Fruit fly (Drosophila melanogaster) whole organism, embryonic: ENCODE results near the gene TwdlV.
A peak's percentile ranks its signal among the peaks of the same experiment; 100 is the strongest.

Source experiments
- Awh ChIP-seq: fragments of 200-800 bp; sonication (Bioruptor generic); IDR thresholded peaks from 2 replicates; pipeline ENCODE4, ENCODE4 v1.3.6; 2022; ENCODE audit warnings: missing biosample characterization, missing genetic modification characterization
- C15 ChIP-seq: fragments of 200-800 bp; sonication (Bioruptor generic); IDR thresholded peaks from 3 replicates; pipeline ENCODE4 v1.3.6; 2022; ENCODE audit warnings: missing biosample characterization, missing genetic modification characterization
- CG10267 ChIP-seq: fragments of 200-800 bp; sonication (Bioruptor generic); optimal IDR thresholded peaks from 2 replicates; lab custom pipeline; 2018; ENCODE audit warnings: missing biosample characterization, mild to moderate bottlenecking, missing genetic modification characterization, moderate library complexity
- CG10274 ChIP-seq: fragments of 200-800 bp; sonication (Bioruptor generic); optimal IDR thresholded peaks from 3 replicates; lab custom pipeline; 2017; ENCODE audit warnings: missing biosample characterization, mild to moderate bottlenecking, missing genetic modification characterization
- CG11456 ChIP-seq: fragments of 200-800 bp; sonication (Bioruptor generic); IDR thresholded peaks from 3 replicates; pipeline ENCODE4 v1.3.6; 2022; ENCODE audit warnings: missing biosample characterization, missing genetic modification characterization
- CG13296 ChIP-seq: fragments of 200-800 bp; sonication (Bioruptor generic); optimal IDR thresholded peaks from 3 replicates; lab custom pipeline; 2018; ENCODE audit warnings: missing biosample characterization, mild to moderate bottlenecking, missing genetic modification characterization
- CG15011 ChIP-seq: fragments of 200-800 bp; sonication (Bioruptor generic); optimal IDR thresholded peaks from 3 replicates; lab custom pipeline; 2018; ENCODE audit warnings: missing biosample characterization, mild to moderate bottlenecking, missing genetic modification characterization
- CG15269 ChIP-seq: fragments of 200-800 bp; sonication (Bioruptor generic); optimal IDR thresholded peaks from 2 replicates; lab custom pipeline; 2018; ENCODE audit warnings: missing biosample characterization, mild to moderate bottlenecking, missing genetic modification characterization, moderate library complexity
- CG15479 ChIP-seq: fragments of 200-800 bp; sonication (Bioruptor generic); optimal IDR thresholded peaks from 3 replicates; lab custom pipeline; 2019; ENCODE audit warnings: missing biosample characterization, mild to moderate bottlenecking, missing genetic modification characterization, moderate library complexity
- CG16779 ChIP-seq: fragments of 200-800 bp; sonication (Bioruptor generic); IDR thresholded peaks from 2 replicates; pipeline ENCODE4 v1.3.6; 2022; ENCODE audit warnings: missing biosample characterization, missing genetic modification characterization
- CG16815 ChIP-seq: fragments of 200-800 bp; sonication (Bioruptor generic); optimal IDR thresholded peaks from 3 replicates; lab custom pipeline; 2017; ENCODE audit warnings: missing biosample characterization, mild to moderate bottlenecking, missing genetic modification characterization
- CG17612 ChIP-seq: fragments of 200-800 bp; sonication (Bioruptor generic); IDR thresholded peaks from 2 replicates; pipeline ENCODE4 v1.3.6; 2022; ENCODE audit warnings: missing biosample characterization, missing genetic modification characterization
- CG17802 ChIP-seq: fragments of 200-800 bp; sonication (Bioruptor generic); optimal IDR thresholded peaks from 2 replicates; lab custom pipeline; 2018; ENCODE audit warnings: missing biosample characterization, mild to moderate bottlenecking, missing genetic modification characterization, moderate library complexity
- CG1792 ChIP-seq: fragments of 200-800 bp; sonication (Bioruptor generic); optimal IDR thresholded peaks from 2 replicates; lab custom pipeline; 2016; ENCODE audit warnings: missing biosample characterization, missing genetic modification characterization
- CG30431 ChIP-seq: fragments of 200-800 bp; sonication (Bioruptor generic); optimal IDR thresholded peaks from 2 replicates; lab custom pipeline; 2017; ENCODE audit warnings: missing biosample characterization, missing genetic modification characterization
- CG7357 ChIP-seq: fragments of 200-800 bp; sonication (Bioruptor generic); IDR thresholded peaks from 3 replicates; pipeline ENCODE4 v1.3.6; 2022; ENCODE audit warnings: missing biosample characterization, missing genetic modification characterization
- CG7928 ChIP-seq: fragments of 200-800 bp; sonication (Bioruptor generic); optimal IDR thresholded peaks from 2 replicates; lab custom pipeline; 2017; ENCODE audit warnings: missing biosample characterization, mild to moderate bottlenecking, missing genetic modification characterization
- CG9215 ChIP-seq: fragments of 200-800 bp; sonication (Bioruptor generic); IDR thresholded peaks from 2 replicates; pipeline ENCODE4 v1.3.6; 2022; ENCODE audit warnings: missing biosample characterization, missing genetic modification characterization
- CG9727 ChIP-seq: fragments of 200-800 bp; sonication (Bioruptor generic); optimal IDR thresholded peaks from 3 replicates; lab custom pipeline; 2017; ENCODE audit warnings: missing biosample characterization, mild to moderate bottlenecking, missing genetic modification characterization
- CG9932 ChIP-seq: fragments of 200-800 bp; sonication (Bioruptor generic); IDR thresholded peaks from 2 replicates; pipeline ENCODE4 v1.3.6; 2022; ENCODE audit warnings: missing biosample characterization, missing genetic modification characterization
- CTCF ChIP-seq: fragments of 200-800 bp; sonication (Bioruptor generic); optimal IDR thresholded peaks from 2 replicates; lab custom pipeline; 2017; ENCODE audit warnings: missing biosample characterization, mild to moderate bottlenecking, missing genetic modification characterization, moderate library complexity
- Dek ChIP-seq: fragments of 200-800 bp; sonication (Bioruptor generic); optimal IDR thresholded peaks from 3 replicates; lab custom pipeline; 2019; ENCODE audit warnings: missing biosample characterization, mild to moderate bottlenecking, missing genetic modification characterization, moderate library complexity
- Dfd ChIP-seq, 2 experiments: fragments of >200 bp; optimal IDR thresholded peaks; 2 replicates each; lab custom pipeline; 2017; ENCODE audit warnings: missing biosample characterization in 2 of 2, missing genetic modification characterization in 2 of 2
- Dip2 ChIP-seq: fragments of 200-800 bp; sonication (Bioruptor generic); IDR thresholded peaks from 2 replicates; pipeline ENCODE4 v1.3.6; 2022; ENCODE audit warnings: missing biosample characterization, missing genetic modification characterization
- Fer3 ChIP-seq: fragments of 200-800 bp; sonication (Bioruptor generic); optimal IDR thresholded peaks from 2 replicates; lab custom pipeline; 2018; ENCODE audit warnings: missing biosample characterization, mild to moderate bottlenecking, missing genetic modification characterization, moderate library complexity
- HLH3B ChIP-seq: fragments of 200-800 bp; sonication (Bioruptor generic); IDR thresholded peaks from 2 replicates; pipeline ENCODE4 v1.3.6; 2022; ENCODE audit warnings: missing biosample characterization, missing genetic modification characterization
- Hmx ChIP-seq: fragments of 200-800 bp; sonication (Bioruptor generic); optimal IDR thresholded peaks from 2 replicates; lab custom pipeline; 2016; ENCODE audit warnings: missing biosample characterization, missing genetic modification characterization
- Lim3 ChIP-seq: fragments of 200-800 bp; sonication (Bioruptor generic); IDR thresholded peaks from 2 replicates; pipeline ENCODE4 v1.3.6; 2022; ENCODE audit warnings: missing biosample characterization, missing genetic modification characterization
- Med ChIP-seq: fragments of 200-800 bp; sonication (Bioruptor generic); peaks from one replicate; lab custom pipeline; 2016; ENCODE audit warnings: missing biosample characterization, missing genetic modification characterization, mild to moderate bottlenecking, inconsistent platforms, moderate library complexity
- Myb ChIP-seq: fragments of 200-800 bp; sonication (Bioruptor generic); optimal IDR thresholded peaks from 2 replicates; lab custom pipeline; 2016; ENCODE audit warnings: missing biosample characterization, missing genetic modification characterization
- Nf-YA ChIP-seq: fragments of 200-800 bp; sonication (Bioruptor generic); IDR thresholded peaks from 2 replicates; pipeline ENCODE4 v1.3.6; 2022; ENCODE audit warnings: missing biosample characterization, missing genetic modification characterization
- Stat92E ChIP-seq, 3 experiments: fragments of >200 bp in 2 of 3; fragments of 200-800 bp in 1 of 3; sonication (Bioruptor generic) in 1 of 3; optimal IDR thresholded peaks; 2 replicates each; lab custom pipeline; 2017 to 2019; ENCODE audit warnings: missing biosample characterization in 3 of 3, missing genetic modification characterization in 3 of 3, mild to moderate bottlenecking in 1 of 3, moderate library complexity in 1 of 3
- amos ChIP-seq: fragments of 200-800 bp; sonication (Bioruptor generic); IDR thresholded peaks from 2 replicates; pipeline ENCODE4 v1.3.6; 2022; ENCODE audit warnings: missing biosample characterization, missing genetic modification characterization; ENCODE audit not compliant: partially characterized antibody
- cato ChIP-seq: fragments of 200-800 bp; sonication (Bioruptor generic); optimal IDR thresholded peaks from 2 replicates; lab custom pipeline; 2016; ENCODE audit warnings: missing biosample characterization, missing genetic modification characterization, borderline replicate concordance
- chn ChIP-seq: fragments of 200-800 bp; sonication (Bioruptor generic); optimal IDR thresholded peaks from 2 replicates; lab custom pipeline; 2016; ENCODE audit warnings: missing biosample characterization, missing genetic modification characterization
- grn ChIP-seq: fragments of 200-800 bp; sonication (Bioruptor generic); optimal IDR thresholded peaks from 3 replicates; lab custom pipeline; 2017; ENCODE audit warnings: missing biosample characterization, missing genetic modification characterization
- hth ChIP-seq: fragments of >200 bp; optimal IDR thresholded peaks from 2 replicates; lab custom pipeline; 2017; ENCODE audit warnings: inconsistent platforms
- jigr1 ChIP-seq: fragments of 200-800 bp; sonication (Bioruptor generic); IDR thresholded peaks from 3 replicates; pipeline ENCODE4 v1.3.6; 2022; ENCODE audit warnings: missing biosample characterization, missing genetic modification characterization
- jumu ChIP-seq: fragments of 200-800 bp; sonication (Bioruptor generic); optimal IDR thresholded peaks from 3 replicates; lab custom pipeline; 2016; ENCODE audit warnings: missing biosample characterization, missing genetic modification characterization
- pan ChIP-seq, 4 experiments: fragments of >200 bp in 3 of 4; fragments of 200-800 bp in 1 of 4; sonication (Bioruptor generic) in 1 of 4; optimal IDR thresholded peaks in 3 of 4; IDR thresholded peaks in 1 of 4; 2 replicates each; pipeline versions ENCODE4 v1.3.6 to Lab custom; 2017 to 2022; ENCODE audit warnings: missing biosample characterization in 2 of 4, missing genetic modification characterization in 2 of 4, mixed read lengths in 1 of 4
- peb ChIP-seq: fragments of 200-800 bp; sonication (Bioruptor generic); IDR thresholded peaks from 2 replicates; pipeline ENCODE4 v1.3.6; 2022; ENCODE audit warnings: missing biosample characterization, missing genetic modification characterization
- prd ChIP-seq, 3 experiments: fragments of >200 bp in 2 of 3; fragments of 200-800 bp in 1 of 3; sonication (Bioruptor generic) in 1 of 3; optimal IDR thresholded peaks in 2 of 3; IDR thresholded peaks in 1 of 3; 2 replicates in 2 of 3; 3 replicates in 1 of 3; pipeline versions ENCODE4 v1.3.6 to Lab custom; 2017 to 2022; ENCODE audit warnings: missing biosample characterization in 1 of 3, missing genetic modification characterization in 1 of 3
- salm ChIP-seq: fragments of 200-800 bp; sonication (Bioruptor generic); optimal IDR thresholded peaks from 2 replicates; lab custom pipeline; 2018; ENCODE audit warnings: missing biosample characterization, mild to moderate bottlenecking, missing genetic modification characterization
- sd ChIP-seq: fragments of 200-800 bp; sonication (Bioruptor generic); optimal IDR thresholded peaks from 3 replicates; lab custom pipeline; 2018; ENCODE audit warnings: missing biosample characterization, mild to moderate bottlenecking, missing genetic modification characterization, moderate library complexity
- sens ChIP-seq: fragments of 200-800 bp; sonication (Bioruptor generic); peaks from one replicate; lab custom pipeline; 2016; ENCODE audit warnings: missing biosample characterization, missing genetic modification characterization
- so ChIP-seq: fragments of 200-800 bp; sonication (Bioruptor generic); IDR thresholded peaks from 3 replicates; pipeline ENCODE4 v1.3.6; 2022; ENCODE audit warnings: missing biosample characterization, missing genetic modification characterization
- stc ChIP-seq: fragments of 200-800 bp; sonication (Bioruptor generic); IDR thresholded peaks from 2 replicates; pipeline ENCODE4 v1.3.6; 2022; ENCODE audit warnings: missing biosample characterization, missing genetic modification characterization
- tna ChIP-seq: fragments of 200-800 bp; sonication (Bioruptor generic); IDR thresholded peaks from 2 replicates; pipeline ENCODE4 v1.3.6; 2022; ENCODE audit warnings: missing biosample characterization, missing genetic modification characterization; ENCODE audit not compliant: partially characterized antibody
- zen2 ChIP-seq: fragments of 200-800 bp; sonication (Bioruptor generic); IDR thresholded peaks from 3 replicates; pipeline ENCODE4 v1.3.6; 2022; ENCODE audit warnings: missing biosample characterization, missing genetic modification characterization; ENCODE audit not compliant: partially characterized antibody

The TwdlV gene

DNA sequence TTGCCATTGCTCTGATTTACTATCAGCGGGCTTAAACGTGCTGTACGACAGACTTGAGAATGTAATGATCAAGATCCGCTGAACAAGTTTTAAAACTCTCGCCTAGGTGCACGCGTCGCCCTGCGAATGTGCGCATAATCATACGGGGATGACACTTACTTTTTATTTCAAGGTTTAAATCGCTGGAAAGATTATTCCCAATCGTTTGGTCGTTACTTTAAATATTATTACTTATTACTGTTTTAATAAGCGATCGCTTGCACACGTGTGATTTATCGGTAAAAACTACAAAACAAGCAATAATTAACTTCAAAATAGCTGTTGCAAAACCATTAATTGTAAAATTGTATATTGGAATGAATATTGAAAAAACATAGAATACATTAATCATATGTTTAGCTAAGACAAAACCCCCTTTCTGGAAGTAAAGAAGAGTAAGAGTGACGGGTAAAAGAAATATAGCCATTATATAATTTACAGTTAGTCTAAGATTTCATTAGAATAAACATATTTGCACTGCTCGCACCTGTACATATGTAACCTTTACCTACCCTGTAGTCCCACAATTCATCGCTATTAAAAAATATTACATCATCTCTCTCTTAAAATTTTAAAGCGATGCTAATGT lies 25.3 kb upstream of the TwdlV start, which contains the start of gene DhpD (continued):
- TF ChIP-seq CG9727: peak; percentile 49
- TF ChIP-seq cato: no peak
- TF ChIP-seq Nf-YA (GFP tag; lab: Robert Waterston, UW): peak; percentile 54; the same call in 1 of the 2 replicates
- TF ChIP-seq CG17612 (GFP tag; lab: Robert Waterston, UW): peak; percentile 68; the same call in 1 of the 2 replicates
- TF ChIP-seq CG11456 (GFP tag; lab: Robert Waterston, UW): peak; percentile 82
- TF ChIP-seq Stat92E (GFP tag; optimal IDR thresholded peaks at IDR 0.05; lab: Kevin White, UChicago): no peak
- peak; percentile 86 for TF ChIP-seq CG9932
- peak; percentile 93 for TF ChIP-seq Med
- TF ChIP-seq stc: peak; percentile 65; the same call in 1 of the 2 replicates
- peak; percentile 69 for TF ChIP-seq CG9215 (GFP tag; lab: Robert Waterston, UW)
- TF ChIP-seq CG15479: no peak
- TF ChIP-seq CTCF (GFP tag; lab: Kevin White, UChicago): peak; percentile 33
- 0 out of 3 replicates have a peak, but pooled peaks have one; percentile 30 for TF ChIP-seq jigr1 (GFP tag; lab: Robert Waterston, UW)
- peak; percentile 75 for TF ChIP-seq CG15269 (tag; lab: Kevin White, UChicago)
- TF ChIP-seq CG10267 (tag; lab: Kevin White, UChicago): peak; percentile 47
- TF ChIP-seq CG16779 (GFP tag; lab: Robert Waterston, UW): peak; percentile 58
- TF ChIP-seq CG7928 (GFP tag; lab: Kevin White, UChicago): peak; percentile 39
- TF ChIP-seq prd (optimal IDR thresholded peaks at IDR 0.05; lab: Kevin White, UChicago): no peak
- TF ChIP-seq prd (GFP tag; IDR thresholded peaks at IDR 0.05; lab: Robert Waterston, UW): peak; percentile 81
- peak; percentile 95 for TF ChIP-seq tna (GFP tag; lab: Robert Waterston, UW)
- no peak for TF ChIP-seq Dek
- 0 out of 3 replicates have a peak, but pooled peaks have one; percentile 21 for TF ChIP-seq C15
- no peak for TF ChIP-seq Lim3
- no peak for TF ChIP-seq sd (tag; lab: Kevin White, UChicago)
- TF ChIP-seq Awh (GFP tag; lab: Robert Waterston, UW): peak; percentile 48
- no peak for TF ChIP-seq Dfd (GFP tag; optimal IDR thresholded peaks at IDR 0.05; lab: Kevin White, UChicago)
- peak; percentile 29 for TF ChIP-seq grn (GFP tag; lab: Kevin White, UChicago)
- no peak for TF ChIP-seq CG1792 (GFP tag; lab: Kevin White, UChicago)
- peak; percentile 79 for TF ChIP-seq Fer3 (tag; lab: Kevin White, UChicago)
- TF ChIP-seq Hmx (GFP tag; lab: Kevin White, UChicago): peak; percentile 50
- no peak for TF ChIP-seq Dip2 (GFP tag; lab: Robert Waterston, UW)
- no peak for TF ChIP-seq CG10274 (GFP tag; lab: Kevin White, UChicago)
- peak; percentile 37 for TF ChIP-seq Myb (GFP tag; lab: Kevin White, UChicago)
- 0 out of 2 replicates have a peak, but pooled peaks have one; percentile 17 for TF ChIP-seq peb (GFP tag; lab: Robert Waterston, UW)
- peak; percentile 37 for TF ChIP-seq chn (GFP tag; lab: Kevin White, UChicago)
- TF ChIP-seq HLH3B (GFP tag; lab: Robert Waterston, UW): peak; percentile 76
- no peak for TF ChIP-seq salm (tag; lab: Kevin White, UChicago)
- TF ChIP-seq sens (GFP tag; lab: Kevin White, UChicago): peak; percentile 87
- peak; percentile 51 for TF ChIP-seq CG15011 (GFP tag; lab: Kevin White, UChicago)
- peak; percentile 70 for TF ChIP-seq CG13296 (GFP tag; lab: Kevin White, UChicago)
- TF ChIP-seq zen2: no peak
- TF ChIP-seq CG7357 (GFP tag; lab: Robert Waterston, UW): peak; percentile 43; the same call in 2 of the 3 replicates
- TF ChIP-seq amos: peak; percentile 90; the same call in 1 of the 2 replicates
- peak; percentile 1 for TF ChIP-seq CG17802 (tag; lab: Kevin White, UChicago)
- peak; percentile 16 for TF ChIP-seq CG30431
- TF ChIP-seq CG16815 (GFP tag; lab: Kevin White, UChicago): peak; percentile 41
- TF ChIP-seq hth: no peak
- no peak for TF ChIP-seq pan (optimal IDR thresholded peaks at IDR 0.05; lab: Kevin White, UChicago)
- TF ChIP-seq pan (GFP tag; optimal IDR thresholded peaks at IDR 0.05 in 1 of 2, IDR thresholded peaks at IDR 0.05 in 1 of 2): peak in 1 of 2 experiments; percentile 74
- TF ChIP-seq so (GFP tag; lab: Robert Waterston, UW): no peak
- no peak for TF ChIP-seq jumu (GFP tag; lab: Kevin White, UChicago)
